Fruit fly (Drosophila melanogaster): ENCODE data around the gene Or85b.

Or85b gene

DNA sequence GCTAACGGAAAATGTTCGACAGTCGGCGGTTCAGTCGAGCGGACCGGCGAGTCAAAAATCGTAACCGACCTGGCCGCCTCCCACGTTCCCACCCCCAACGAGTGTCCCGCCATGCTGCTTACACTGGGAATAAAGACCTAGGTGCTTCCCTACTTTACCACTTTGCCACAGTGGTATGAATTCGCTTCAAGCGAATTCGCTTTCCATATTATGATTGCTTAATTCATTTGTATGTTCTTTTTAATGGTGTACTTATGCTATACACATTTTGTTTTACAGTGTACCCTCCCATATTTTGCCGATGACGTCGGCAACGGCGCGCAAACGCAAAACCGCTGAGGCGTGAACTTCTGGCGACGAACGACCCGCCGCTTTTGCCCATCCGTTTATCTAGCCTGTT lies 28.3 kb downstream of the Or85b start:
- TF ChIP-seq insv (optimal IDR thresholded peaks at IDR 0.05) = no peak
- no peak for TF ChIP-seq Myc (optimal IDR thresholded peaks at IDR 0.05)
- TF ChIP-seq Sin3A (optimal IDR thresholded peaks at IDR 0.05) = no peak
- TF ChIP-seq psq (optimal IDR thresholded peaks at IDR 0.05) = no peak
- TF ChIP-seq h (optimal IDR thresholded peaks at IDR 0.05) = no peak

DNA sequence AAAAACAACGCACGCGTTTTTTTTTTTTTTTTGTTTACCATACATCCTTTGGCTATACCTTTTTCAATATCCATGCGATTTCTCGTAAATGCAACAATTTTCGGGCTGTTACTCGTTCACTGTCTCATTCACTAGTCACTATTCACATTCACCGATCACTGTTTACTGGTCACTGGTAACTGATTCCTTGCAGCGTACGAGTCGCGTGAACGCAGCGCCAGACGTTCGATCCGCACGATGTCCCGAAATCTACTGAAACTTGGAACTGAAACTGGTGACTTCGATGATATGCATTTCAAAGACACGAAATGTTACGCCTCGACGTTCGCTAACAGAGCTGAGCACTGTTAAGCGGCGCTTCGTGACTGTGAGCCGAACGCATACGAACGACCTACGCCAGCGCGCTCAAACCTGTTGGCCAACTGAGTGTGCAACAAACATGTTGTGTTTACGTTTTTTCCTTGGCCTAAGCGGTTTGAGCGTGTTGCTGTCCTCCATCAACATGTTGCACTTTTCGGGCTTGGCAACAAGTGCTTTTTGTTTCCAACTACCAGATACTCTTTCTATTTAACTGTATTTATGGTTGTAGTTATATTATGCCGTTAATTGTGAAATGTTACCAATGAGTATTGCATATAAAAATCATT lies 33.7 kb downstream of the Or85b start, which contains the start of gene CG45263:
CG45263 (minus strand) TSS at position 257 of the 647 bp plus-strand sequence.
- no peak for TF ChIP-seq h (optimal IDR thresholded peaks at IDR 0.05)
- TF ChIP-seq Sin3A (optimal IDR thresholded peaks at IDR 0.05) = no peak
- TF ChIP-seq psq (optimal IDR thresholded peaks at IDR 0.05) = no peak
- no peak for TF ChIP-seq insv (optimal IDR thresholded peaks at IDR 0.05)
- TF ChIP-seq ttk (optimal IDR thresholded peaks at IDR 0.05) = no peak
- TF ChIP-seq Myc (optimal IDR thresholded peaks at IDR 0.05) = no peak

DNA sequence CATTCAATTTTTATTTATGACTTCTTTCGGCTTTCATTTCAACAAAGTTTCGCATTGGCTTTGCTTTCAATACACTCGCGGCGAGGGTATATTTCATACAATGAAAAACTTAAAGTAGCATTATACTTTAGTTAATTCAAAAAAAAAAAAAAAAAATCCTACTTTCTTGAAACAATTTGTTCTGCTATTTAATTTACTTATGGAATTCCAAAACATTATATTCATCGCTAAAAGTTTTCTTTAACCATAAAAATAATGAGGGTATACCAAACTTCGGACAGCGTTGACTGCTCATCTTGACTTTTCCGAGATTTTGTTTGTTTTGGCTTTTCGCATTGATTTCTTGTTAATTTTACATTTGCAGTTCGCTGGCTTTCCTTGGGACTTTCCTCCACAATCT lies 40.6 kb downstream of the Or85b start:
- TF ChIP-seq Myc (optimal IDR thresholded peaks at IDR 0.05) (no peak), ttk (optimal IDR thresholded peaks at IDR 0.05) (no peak), h (optimal IDR thresholded peaks at IDR 0.05) (no peak), Sin3A (optimal IDR thresholded peaks at IDR 0.05) (no peak), insv (optimal IDR thresholded peaks at IDR 0.05) (no peak), psq (optimal IDR thresholded peaks at IDR 0.05) (no peak)

DNA sequence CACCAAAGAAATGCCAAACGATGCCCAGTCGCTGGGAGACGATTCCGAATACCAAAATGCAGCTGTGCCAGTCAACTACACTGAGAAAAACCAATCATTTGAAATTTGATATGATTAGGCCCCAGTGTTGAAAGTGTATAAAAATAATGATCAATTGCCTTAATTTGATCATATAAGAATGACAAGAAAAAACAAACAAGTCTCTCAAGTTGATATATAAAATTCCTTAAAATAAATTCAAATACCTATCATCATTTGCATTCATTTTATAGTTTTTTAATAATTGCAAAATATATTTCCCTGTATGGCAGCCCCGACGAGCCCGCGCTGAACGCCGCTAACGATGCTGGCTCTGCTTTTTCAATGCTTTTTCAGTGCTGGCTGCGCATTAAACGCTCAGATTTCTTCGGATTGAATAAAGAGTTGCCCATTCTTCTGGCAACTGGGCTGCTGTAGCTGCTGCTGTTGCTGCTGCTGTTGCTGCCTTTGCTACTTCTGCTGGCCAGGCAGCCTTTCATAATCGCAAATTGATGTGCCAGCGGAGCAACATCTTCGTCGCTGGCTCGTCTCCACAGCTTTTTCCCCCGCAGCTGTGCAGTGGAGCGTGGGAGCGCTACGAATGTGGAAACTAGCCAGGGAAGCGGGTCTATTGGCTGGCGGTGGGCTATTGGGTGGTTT lies 41.3 kb downstream of the Or85b start:
- TF ChIP-seq ttk (optimal IDR thresholded peaks at IDR 0.05) (no peak), insv (optimal IDR thresholded peaks at IDR 0.05) (no peak), psq (optimal IDR thresholded peaks at IDR 0.05) (no peak)

DNA sequence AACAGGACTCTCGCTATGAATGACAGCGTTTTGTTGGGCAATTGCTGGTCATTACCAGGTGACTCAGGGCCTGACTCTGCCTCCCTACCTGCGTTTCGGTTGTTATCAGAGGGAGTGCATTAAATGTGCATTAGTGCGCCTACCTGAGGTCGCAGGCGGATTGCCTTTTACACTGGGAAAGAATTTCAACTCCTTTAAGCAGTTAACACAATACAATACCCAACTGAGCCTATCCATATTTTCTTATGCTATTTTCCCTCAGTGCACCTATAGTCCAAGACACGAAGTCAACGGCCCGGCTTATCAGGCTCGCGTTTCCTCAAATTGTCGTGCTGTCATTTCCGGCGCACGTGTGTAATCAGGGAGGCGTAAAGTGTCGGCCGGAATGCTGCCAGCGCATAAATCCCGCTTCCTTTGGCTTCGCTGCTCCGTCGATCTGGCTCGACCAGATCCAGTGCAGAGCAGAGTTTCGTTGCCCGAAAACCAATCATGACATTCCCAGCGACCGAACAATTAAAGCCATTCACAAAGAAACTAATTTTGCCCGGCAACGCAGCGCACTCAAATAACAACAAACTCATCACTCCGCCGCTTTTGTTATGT lies 43.2 kb downstream of the Or85b start:
- TF ChIP-seq Myc (optimal IDR thresholded peaks at IDR 0.05) (no peak), psq (optimal IDR thresholded peaks at IDR 0.05) (no peak), Sin3A (optimal IDR thresholded peaks at IDR 0.05) (no peak), insv (optimal IDR thresholded peaks at IDR 0.05) (no peak), h (optimal IDR thresholded peaks at IDR 0.05) (no peak), ttk (optimal IDR thresholded peaks at IDR 0.05) (no peak)

DNA sequence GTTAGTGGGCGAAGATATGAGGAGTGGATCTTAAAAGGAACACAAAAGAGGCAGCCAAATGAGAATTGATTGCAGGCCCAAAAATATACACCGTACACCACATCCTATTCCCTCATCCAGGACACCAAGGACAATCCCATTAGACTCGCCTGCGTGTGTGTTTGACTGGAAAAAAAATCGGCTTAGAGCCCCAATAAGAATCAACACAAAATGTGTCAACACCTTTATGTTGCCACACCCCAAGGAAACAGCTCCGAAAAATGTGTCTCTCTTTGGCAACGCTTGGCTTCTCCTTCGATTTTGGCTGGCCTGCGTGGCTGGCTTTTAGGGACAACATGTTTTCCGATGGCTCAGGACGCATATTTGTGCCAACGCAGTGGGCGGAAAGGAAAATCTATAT lies 47.3 kb downstream of the Or85b start:
- no peak for TF ChIP-seq ttk (optimal IDR thresholded peaks at IDR 0.05)
- no peak for TF ChIP-seq insv (optimal IDR thresholded peaks at IDR 0.05)
- TF ChIP-seq Myc (optimal IDR thresholded peaks at IDR 0.05) = no peak
- no peak for TF ChIP-seq h (optimal IDR thresholded peaks at IDR 0.05)
- TF ChIP-seq psq (optimal IDR thresholded peaks at IDR 0.05) = no peak
- TF ChIP-seq Sin3A (optimal IDR thresholded peaks at IDR 0.05) = no peak

Data from Kc167 (cell line).